Fruit fly (Drosophila melanogaster): ENCODE results near the gene CG4911.

The CG4911 gene

dm6 chr3L:9025178-9025577, 47.4 kb downstream of the CG4911 start:
- TF ChIP-seq abd-A (tag; optimal IDR thresholded peaks at IDR 0.05) (peak; percentile 96), sens (GFP tag) (peak; percentile 47), CG10543 (GFP tag; optimal IDR thresholded peaks at IDR 0.05) (peak; percentile 43), Eip74EF (GFP tag; optimal IDR thresholded peaks at IDR 0.05) (peak in 1 of 2 experiments; percentile 26), pros (GFP tag; optimal IDR thresholded peaks at IDR 0.05) (peak; percentile 83), CG12071 (GFP tag; optimal IDR thresholded peaks at IDR 0.05) (no peak), CG12769 (tag; optimal IDR thresholded peaks at IDR 0.05) (peak; percentile 73), chinmo (GFP tag; IDR thresholded peaks at IDR 0.05; ENCODE audit: partially characterized antibody) (0 out of 4 replicates have a peak, but pooled peaks have one; percentile 13), CG30403 (GFP tag; optimal IDR thresholded peaks at IDR 0.05) (no peak), vfl (GFP tag; optimal IDR thresholded peaks at IDR 0.05) (no peak), crol (GFP tag; IDR thresholded peaks at IDR 0.05) (peak; percentile 58), CG13894 (tag; optimal IDR thresholded peaks at IDR 0.05) (peak; percentile 17)

- no peak for TF ChIP-seq CG9727 (GFP tag; optimal IDR thresholded peaks at IDR 0.05)
- no peak for TF ChIP-seq hb (GFP tag; IDR thresholded peaks at IDR 0.05; ENCODE audit: partially characterized antibody)
- TF ChIP-seq CG4854 (GFP tag; optimal IDR thresholded peaks at IDR 0.05) = no peak
- TF ChIP-seq sr (GFP tag; IDR thresholded peaks at IDR 0.05) = no peak
- TF ChIP-seq CG13894 (tag; optimal IDR thresholded peaks at IDR 0.05) = no peak
- no peak for TF ChIP-seq Kr (GFP tag; optimal IDR thresholded peaks at IDR 0.05)
- TF ChIP-seq E2f1 (GFP tag; IDR thresholded peaks at IDR 0.05) = no peak
- TF ChIP-seq tup (GFP tag; optimal IDR thresholded peaks at IDR 0.05) = no peak
- no peak for TF ChIP-seq sim (GFP tag; IDR thresholded peaks at IDR 0.05)
- no peak for TF ChIP-seq CrebB (tag; optimal IDR thresholded peaks at IDR 0.05)
- no peak for TF ChIP-seq dm (GFP tag; optimal IDR thresholded peaks at IDR 0.05)
- peak; percentile 33 for TF ChIP-seq Med (GFP tag)
- TF ChIP-seq YL-1 (GFP tag; optimal IDR thresholded peaks at IDR 0.05) = no peak
- no peak for TF ChIP-seq sens-2 (GFP tag; IDR thresholded peaks at IDR 0.05)
- TF ChIP-seq Optix (GFP tag; IDR thresholded peaks at IDR 0.05) = 0 out of 3 replicates have a peak, but pooled peaks have one; percentile 7
- TF ChIP-seq pho (GFP tag; optimal IDR thresholded peaks at IDR 0.05) = no peak
- TF ChIP-seq CG13424 (tag; optimal IDR thresholded peaks at IDR 0.05) = no peak
- TF ChIP-seq kah (GFP tag; optimal IDR thresholded peaks at IDR 0.05) = no peak
- TF ChIP-seq CG11093 (GFP tag; IDR thresholded peaks at IDR 0.05) = no peak
- TF ChIP-seq HHEX (GFP tag; optimal IDR thresholded peaks at IDR 0.05) = peak; percentile 30
- no peak for TF ChIP-seq CG17802 (tag; optimal IDR thresholded peaks at IDR 0.05)
- no peak for TF ChIP-seq dan (GFP tag; IDR thresholded peaks at IDR 0.05)
- no peak for TF ChIP-seq pzg (GFP tag; optimal IDR thresholded peaks at IDR 0.05)
- TF ChIP-seq CG31365 (tag; optimal IDR thresholded peaks at IDR 0.05) = no peak
- no peak for TF ChIP-seq Hr39 (optimal IDR thresholded peaks at IDR 0.05)
- TF ChIP-seq Ets97D (GFP tag; optimal IDR thresholded peaks at IDR 0.05) = no peak
- TF ChIP-seq Vsx1 (GFP tag; optimal IDR thresholded peaks at IDR 0.05) = no peak
- no peak for TF ChIP-seq pum (GFP tag; optimal IDR thresholded peaks at IDR 0.05)
- no peak for TF ChIP-seq org-1 (GFP tag; optimal IDR thresholded peaks at IDR 0.05)
- TF ChIP-seq CG6854 (GFP tag; optimal IDR thresholded peaks at IDR 0.05) = no peak
- no peak for TF ChIP-seq Blimp-1 (GFP tag; optimal IDR thresholded peaks at IDR 0.05)
- TF ChIP-seq Mes4 (GFP tag; optimal IDR thresholded peaks at IDR 0.05) = no peak
- TF ChIP-seq CG3838 (GFP tag; optimal IDR thresholded peaks at IDR 0.05) = no peak
- TF ChIP-seq Nf-YB (GFP tag; optimal IDR thresholded peaks at IDR 0.05) = peak; percentile 57
- no peak for TF ChIP-seq Rfx (GFP tag; IDR thresholded peaks at IDR 0.05)
- TF ChIP-seq caup (GFP tag; optimal IDR thresholded peaks at IDR 0.05; ENCODE audit: severe bottlenecking) = no peak
- no peak for TF ChIP-seq H15 (GFP tag; IDR thresholded peaks at IDR 0.05)
- no peak for TF ChIP-seq CG7987 (GFP tag; optimal IDR thresholded peaks at IDR 0.05)
- TF ChIP-seq CG17385 (GFP tag; optimal IDR thresholded peaks at IDR 0.05) = no peak
Measured at dm6 chr3L:9024741-9025140, 47.8 kb downstream of the CG4911 start.
